Worm (Caenorhabditis elegans) whole organism, L2 larva: Measurements from ENCODE around the gene C02F5.3.
A peak's percentile ranks its signal among the peaks of the same experiment; 100 is the strongest.

Source experiments
- C34F6.9 ChIP-seq: fragments of 150-350 bp; optimal IDR thresholded peaks from 2 replicates; lab custom pipeline; 2014; ENCODE audit warnings: missing biosample characterization, missing genetic modification characterization
- F13H6.1 ChIP-seq: sonication (generic microtip); optimal IDR thresholded peaks from 2 replicates; lab custom pipeline; 2016; ENCODE audit warnings: missing genetic modification characterization, missing compliant biosample characterization
- R02D3.7 ChIP-seq: fragments of 150-350 bp; optimal IDR thresholded peaks from 2 replicates; lab custom pipeline; 2014; ENCODE audit warnings: missing biosample characterization, missing genetic modification characterization
- Y55F3AM.14 ChIP-seq: fragments of 200-800 bp; sonication (Bioruptor generic); optimal IDR thresholded peaks from 2 replicates; lab custom pipeline; 2018; ENCODE audit warnings: mild to moderate bottlenecking, missing genetic modification characterization, missing compliant biosample characterization
- ZK546.5 ChIP-seq: sonication (generic microtip); optimal IDR thresholded peaks from 2 replicates; lab custom pipeline; 2017; ENCODE audit warnings: missing biosample characterization, missing genetic modification characterization
- aly-2 ChIP-seq: fragments of 150-350 bp; optimal IDR thresholded peaks from 2 replicates; lab custom pipeline; 2014; ENCODE audit warnings: missing biosample characterization, missing genetic modification characterization
- ama-1 ChIP-seq: fragments of 150-350 bp; optimal IDR thresholded peaks from 2 replicates; lab custom pipeline; 2018; ENCODE audit warnings: inconsistent platforms
- blmp-1 ChIP-seq: sonication (generic microtip); optimal IDR thresholded peaks from 2 replicates; lab custom pipeline; 2017; ENCODE audit warnings: missing genetic modification characterization, mild to moderate bottlenecking, missing compliant biosample characterization, antibody characterized with exemption, moderate library complexity; ENCODE audit not compliant: insufficient read depth
- ceh-82 ChIP-seq: fragments of 150-350 bp; optimal IDR thresholded peaks from 2 replicates; lab custom pipeline; 2014; ENCODE audit warnings: missing biosample characterization, missing genetic modification characterization
- crh-2 ChIP-seq: sonication (generic microtip); optimal IDR thresholded peaks from 2 replicates; lab custom pipeline; 2017; ENCODE audit warnings: missing biosample characterization, missing genetic modification characterization
- dmd-4 ChIP-seq: sonication (generic microtip); optimal IDR thresholded peaks from 2 replicates; lab custom pipeline; 2017; ENCODE audit warnings: missing biosample characterization, missing genetic modification characterization
- egl-27 ChIP-seq: sonication (generic microtip); optimal IDR thresholded peaks from 3 replicates; lab custom pipeline; 2017; ENCODE audit warnings: missing biosample characterization, missing genetic modification reagents, missing genetic modification characterization
- elt-1 ChIP-seq: fragments of 150-350 bp; optimal IDR thresholded peaks from 2 replicates; lab custom pipeline; 2014; ENCODE audit warnings: missing biosample characterization, missing genetic modification characterization
- fos-1 ChIP-seq: fragments of 150-350 bp; optimal IDR thresholded peaks from 2 replicates; lab custom pipeline; 2014; ENCODE audit warnings: missing biosample characterization, missing genetic modification characterization
- gmeb-1 ChIP-seq: fragments of 150-350 bp; optimal IDR thresholded peaks from 2 replicates; lab custom pipeline; 2014; ENCODE audit warnings: missing biosample characterization, missing genetic modification characterization
- lin-11 ChIP-seq: fragments of 150-350 bp; sonication (generic microtip); optimal IDR thresholded peaks from 2 replicates; lab custom pipeline; 2014; ENCODE audit warnings: missing biosample characterization, missing genetic modification characterization, inconsistent platforms, mixed read lengths
- lin-13 ChIP-seq: fragments of 150-350 bp; optimal IDR thresholded peaks from 2 replicates; lab custom pipeline; 2014; ENCODE audit warnings: missing biosample characterization, missing genetic modification reagents, missing genetic modification characterization
- lin-39 ChIP-seq: fragments of 150-350 bp; optimal IDR thresholded peaks from 2 replicates; lab custom pipeline; 2014; ENCODE audit warnings: missing biosample characterization, missing genetic modification reagents, missing genetic modification characterization
- lsy-2 ChIP-seq, 2 experiments: fragments of 150-350 bp in 1 of 2; sonication (generic microtip) in 1 of 2; optimal IDR thresholded peaks; 2 replicates each; lab custom pipeline; 2014 to 2017; ENCODE audit warnings: missing biosample characterization in 2 of 2, missing genetic modification characterization in 2 of 2
- nhr-129 ChIP-seq: fragments of 150-350 bp; optimal IDR thresholded peaks from 2 replicates; lab custom pipeline; 2014; ENCODE audit warnings: missing biosample characterization, missing genetic modification characterization
- nhr-237 ChIP-seq: fragments of 150-350 bp; optimal IDR thresholded peaks from 2 replicates; lab custom pipeline; 2014; ENCODE audit warnings: missing biosample characterization, missing genetic modification characterization
- nhr-6 ChIP-seq: fragments of 150-350 bp; optimal IDR thresholded peaks from 2 replicates; lab custom pipeline; 2014; ENCODE audit warnings: missing biosample characterization, missing genetic modification characterization
- skn-1 ChIP-seq: sonication (generic microtip); optimal IDR thresholded peaks from 2 replicates; lab custom pipeline; 2017; ENCODE audit warnings: missing biosample characterization, missing genetic modification characterization
- sma-3 ChIP-seq: sonication (generic microtip); optimal IDR thresholded peaks from 2 replicates; lab custom pipeline; 2016; ENCODE audit warnings: missing genetic modification reagents, missing genetic modification characterization, missing compliant biosample characterization
- sma-9 ChIP-seq, 2 experiments: fragments of 150-350 bp in 1 of 2; sonication (generic microtip) in 1 of 2; optimal IDR thresholded peaks; 2 replicates each; lab custom pipeline; 2014 to 2016; ENCODE audit warnings: missing genetic modification characterization in 2 of 2, mild to moderate bottlenecking in 1 of 2, missing biosample characterization in 1 of 2, missing compliant biosample characterization in 1 of 2, missing genetic modification reagents in 1 of 2, moderate library complexity in 1 of 2
- unc-39 ChIP-seq: fragments of 150-350 bp; optimal IDR thresholded peaks from 2 replicates; lab custom pipeline; 2014; ENCODE audit warnings: missing biosample characterization, missing genetic modification characterization
- unc-55 ChIP-seq: fragments of 150-350 bp; sonication (generic microtip); optimal IDR thresholded peaks from 3 replicates; lab custom pipeline; 2014; ENCODE audit warnings: missing biosample characterization, missing genetic modification reagents, missing genetic modification characterization
- zag-1 ChIP-seq: fragments of 150-350 bp; optimal IDR thresholded peaks from 2 replicates; lab custom pipeline; 2014; ENCODE audit warnings: missing biosample characterization, missing genetic modification characterization
- ztf-1 ChIP-seq: fragments of 200-800 bp; sonication (Bioruptor generic); conservative IDR thresholded peaks from 2 replicates; pipeline ENCODE4 v1.3.6; 2022; ENCODE audit warnings: missing genetic modification characterization, missing compliant biosample characterization
- ztf-4 ChIP-seq: fragments of 150-350 bp; optimal IDR thresholded peaks from 2 replicates; lab custom pipeline; 2014; ENCODE audit warnings: missing biosample characterization, missing genetic modification characterization

C02F5.3 gene

ce11 chrIII:8239325-8239724 lies 6.4 kb upstream of the C02F5.3 start, which contains the start of gene tsp-1:
Gene tsp-1, minus strand, starts transcription at chrIII:8239423.
- TF ChIP-seq fos-1 (tag; lab: Kevin White, UChicago), result peak; percentile 69
- no peak for TF ChIP-seq aly-2
- TF ChIP-seq, all 48 proteins: peak for 1

ce11 chrIII:8240247-8240646 lies 5.4 kb upstream of the C02F5.3 start:
- TF ChIP-seq nhr-6 (tag; lab: Kevin White, UChicago), result no peak
- peak; percentile 93 for TF ChIP-seq fos-1 (tag; lab: Kevin White, UChicago)

ce11 chrIII:8240948-8241347 lies 4.7 kb upstream of the C02F5.3 start:
- no peak for TF ChIP-seq lin-11
- TF ChIP-seq egl-27 (tag; lab: Kevin White, UChicago), result no peak
- TF ChIP-seq lin-13, result no peak
- no peak for TF ChIP-seq zag-1 (tag; lab: Kevin White, UChicago)
- no peak for TF ChIP-seq ztf-4
- TF ChIP-seq ztf-1 (GFP tag; lab: Robert Waterston, UW), result no peak
- TF ChIP-seq sma-9 (GFP tag; optimal IDR thresholded peaks at IDR 0.05; lab: Kevin White, UChicago), result no peak
- TF ChIP-seq sma-9 (tag; optimal IDR thresholded peaks at IDR 0.05; lab: Kevin White, UChicago), result no peak

ce11 chrIII:8242809-8243208 lies 2.9 kb upstream of the C02F5.3 start, which contains the start of gene C02F5.12:
Gene C02F5.12, minus strand, starts transcription at chrIII:8243029.
- TF ChIP-seq nhr-237 (no peak), dmd-4 (no peak), R02D3.7 (no peak), F13H6.1 (peak; percentile 20), nhr-6 (tag; lab: Kevin White, UChicago) (no peak), ama-1 (lab: Kevin White, UChicago) (no peak), sma-3 (GFP tag; lab: Kevin White, UChicago) (peak; percentile 0), Y55F3AM.14 (GFP tag; lab: Kevin White, UChicago) (no peak), lsy-2 (tag; optimal IDR thresholded peaks at IDR 0.05; lab: Kevin White, UChicago) (peak in 1 of 2 experiments; percentile 44), sma-9 (GFP tag; optimal IDR thresholded peaks at IDR 0.05; lab: Kevin White, UChicago) (peak; percentile 7), sma-9 (tag; optimal IDR thresholded peaks at IDR 0.05; lab: Kevin White, UChicago) (no peak), lin-39 (tag; lab: Kevin White, UChicago) (no peak), fos-1 (tag; lab: Kevin White, UChicago) (peak; percentile 38), crh-2 (tag; lab: Kevin White, UChicago) (peak; percentile 10), ZK546.5 (no peak), unc-39 (tag; lab: Kevin White, UChicago) (no peak), elt-1 (tag; lab: Kevin White, UChicago) (no peak), C34F6.9 (tag; lab: Kevin White, UChicago) (peak; percentile 43), lin-13 (peak; percentile 8), nhr-129 (tag; lab: Kevin White, UChicago) (peak; percentile 51)

- no peak for TF ChIP-seq unc-39 (tag; lab: Kevin White, UChicago)
- TF ChIP-seq C34F6.9 (tag; lab: Kevin White, UChicago), result peak; percentile 16
- peak; percentile 21 for TF ChIP-seq nhr-129 (tag; lab: Kevin White, UChicago)
- no peak for TF ChIP-seq R02D3.7
- peak in 1 of 2 experiments; percentile 51 for TF ChIP-seq lsy-2 (tag; optimal IDR thresholded peaks at IDR 0.05; lab: Kevin White, UChicago)
- TF ChIP-seq blmp-1 (tag; lab: Kevin White, UChicago), result no peak
- TF ChIP-seq unc-55 (GFP tag; lab: Kevin White, UChicago), result peak; percentile 47
- TF ChIP-seq, all 48 proteins: peak for 4
Measured at ce11 chrIII:8244052-8244451, 1.6 kb upstream of the C02F5.3 start, which contains the start of the genes pbs-6 and cids-1. Gene pbs-6, minus strand, starts transcription at chrIII:8244092. Gene cids-1, plus strand, starts transcription at chrIII:8244445.

- TF ChIP-seq aly-2 (no peak), ama-1 (lab: Kevin White, UChicago) (no peak), ZK546.5 (no peak), ztf-4 (no peak), zag-1 (tag; lab: Kevin White, UChicago) (no peak), R02D3.7 (no peak), fos-1 (tag; lab: Kevin White, UChicago) (no peak), skn-1 (tag; lab: Kevin White, UChicago) (no peak), ztf-1 (GFP tag; lab: Robert Waterston, UW) (no peak), ceh-82 (tag; lab: Kevin White, UChicago) (no peak), gmeb-1 (tag; lab: Kevin White, UChicago) (no peak), sma-9 (GFP tag; optimal IDR thresholded peaks at IDR 0.05; lab: Kevin White, UChicago) (no peak), sma-9 (tag; optimal IDR thresholded peaks at IDR 0.05; lab: Kevin White, UChicago) (no peak), sma-3 (GFP tag; lab: Kevin White, UChicago) (no peak), dmd-4 (no peak)
- TF ChIP-seq, all 48 proteins: peak for 0
Measured at ce11 chrIII:8247051-8247450, 1.4 kb downstream of the C02F5.3 start, which contains the start of gene C02F5.13. Gene C02F5.13, plus strand, starts transcription at chrIII:8247351.
